Fruit fly (Drosophila melanogaster) whole organism, pupa: Measurements from ENCODE around the gene Gorab.

ENCODE experiments used
- CG12605 ChIP-seq: fragments of 200-800 bp; sonication (Bioruptor generic); IDR thresholded peaks from 2 replicates; pipeline ENCODE4 v1.3.6; 2022; ENCODE audit warnings: missing biosample characterization, missing genetic modification characterization
- CG13204 ChIP-seq: fragments of 200-800 bp; sonication (Bioruptor generic); optimal IDR thresholded peaks from 2 replicates; lab custom pipeline; 2018; ENCODE audit warnings: missing biosample characterization, mild to moderate bottlenecking, missing genetic modification characterization, moderate library complexity
- CG14655 ChIP-seq: fragments of 200-800 bp; sonication (Bioruptor generic); optimal IDR thresholded peaks from 3 replicates; lab custom pipeline; 2017; ENCODE audit warnings: mild to moderate bottlenecking, missing biosample characterization, missing genetic modification reagents, missing genetic modification characterization
- CG17806 ChIP-seq: fragments of 200-800 bp; sonication (Bioruptor generic); optimal IDR thresholded peaks from 2 replicates; lab custom pipeline; 2018; ENCODE audit warnings: missing biosample characterization, mild to moderate bottlenecking, missing genetic modification characterization, moderate library complexity
- CG4496 ChIP-seq: fragments of 200-800 bp; sonication (Bioruptor generic); IDR thresholded peaks from 3 replicates; pipeline ENCODE4 v1.3.6; 2022; ENCODE audit warnings: missing biosample characterization, missing genetic modification characterization
- CG8301 ChIP-seq: fragments of 200-800 bp; sonication (Bioruptor generic); optimal IDR thresholded peaks from 2 replicates; lab custom pipeline; 2018; ENCODE audit warnings: missing biosample characterization, mild to moderate bottlenecking, missing genetic modification characterization
- EcR ChIP-seq: fragments of 200-800 bp; sonication (Bioruptor generic); optimal IDR thresholded peaks from 3 replicates; lab custom pipeline; 2019; ENCODE audit warnings: missing biosample characterization, missing genetic modification characterization, mild to moderate bottlenecking, moderate library complexity, missing genetic modification reagents
- Ets98B ChIP-seq: fragments of 200-800 bp; sonication (Bioruptor generic); IDR thresholded peaks from 2 replicates; pipeline ENCODE4 v1.3.6; 2022; ENCODE audit warnings: missing biosample characterization, missing genetic modification characterization
- Pif1A ChIP-seq: fragments of 200-800 bp; sonication (Bioruptor generic); optimal IDR thresholded peaks from 3 replicates; lab custom pipeline; 2016; ENCODE audit warnings: missing biosample characterization, missing genetic modification characterization
- fd96Ca ChIP-seq: fragments of 200-800 bp; sonication (Bioruptor generic); IDR thresholded peaks from 3 replicates; pipeline ENCODE4 v1.3.6; 2022; ENCODE audit warnings: missing biosample characterization, missing genetic modification characterization
- rn ChIP-seq: fragments of 200-800 bp; sonication (Bioruptor generic); IDR thresholded peaks from 2 replicates; pipeline ENCODE4 v1.3.6; 2022; ENCODE audit warnings: missing biosample characterization, missing genetic modification characterization

- TF ChIP-seq Ets98B (GFP tag; lab: Robert Waterston, UW), result no peak
- no peak for TF ChIP-seq Pif1A (GFP tag; lab: Kevin White, UChicago)
- TF ChIP-seq CG12605 (GFP tag; lab: Robert Waterston, UW), result no peak
- no peak for TF ChIP-seq CG4496 (GFP tag; lab: Robert Waterston, UW)
- TF ChIP-seq EcR (GFP tag; lab: Kevin White, UChicago), result peak; percentile 96
- no peak for TF ChIP-seq rn (GFP tag; lab: Robert Waterston, UW)
- no peak for TF ChIP-seq CG8301
- no peak for TF ChIP-seq CG13204 (GFP tag; lab: Kevin White, UChicago)
- TF ChIP-seq CG17806 (tag; lab: Kevin White, UChicago), result no peak
- TF ChIP-seq CG14655 (GFP tag; lab: Kevin White, UChicago), result no peak
- TF ChIP-seq fd96Ca (GFP tag; lab: Robert Waterston, UW), result no peak
These were observed 36.2 kb downstream of the Gorab start for dm6 chr3L:17392412-17392811.
